Fruit fly (Drosophila melanogaster) whole organism, embryonic: ENCODE results near the gene IRSp53.

Experiments
- Awh ChIP-seq: fragments of 200-800 bp; sonication (Bioruptor generic); IDR thresholded peaks from 2 replicates; pipeline ENCODE4, ENCODE4 v1.3.6; 2022; ENCODE audit warnings: missing biosample characterization, missing genetic modification characterization
- CG10431 ChIP-seq: fragments of 200-800 bp; sonication (Bioruptor generic); optimal IDR thresholded peaks from 3 replicates; lab custom pipeline; 2018; ENCODE audit warnings: missing biosample characterization, mild to moderate bottlenecking, missing genetic modification characterization
- CG10543 ChIP-seq: fragments of 200-800 bp; sonication (Bioruptor generic); optimal IDR thresholded peaks from 3 replicates; lab custom pipeline; 2017; ENCODE audit warnings: missing biosample characterization, mild to moderate bottlenecking, missing genetic modification characterization, moderate library complexity
- CG10959 ChIP-seq: fragments of 200-800 bp; sonication (Bioruptor generic); IDR thresholded peaks from 2 replicates; pipeline ENCODE4 v1.3.6; 2022; ENCODE audit warnings: missing biosample characterization, missing genetic modification characterization
- CG13775 ChIP-seq: fragments of 200-800 bp; sonication (Bioruptor generic); optimal IDR thresholded peaks from 3 replicates; lab custom pipeline; 2017; ENCODE audit warnings: missing biosample characterization, mild to moderate bottlenecking, missing genetic modification characterization
- CG14667 ChIP-seq: fragments of 200-800 bp; sonication (Bioruptor generic); IDR thresholded peaks from 2 replicates; pipeline ENCODE4 v1.3.6; 2022; ENCODE audit warnings: missing biosample characterization, missing genetic modification characterization
- CG15011 ChIP-seq: fragments of 200-800 bp; sonication (Bioruptor generic); optimal IDR thresholded peaks from 3 replicates; lab custom pipeline; 2018; ENCODE audit warnings: missing biosample characterization, mild to moderate bottlenecking, missing genetic modification characterization
- CG15269 ChIP-seq: fragments of 200-800 bp; sonication (Bioruptor generic); optimal IDR thresholded peaks from 2 replicates; lab custom pipeline; 2018; ENCODE audit warnings: missing biosample characterization, mild to moderate bottlenecking, missing genetic modification characterization, moderate library complexity
- CG1647 ChIP-seq: fragments of 200-800 bp; sonication (Bioruptor generic); optimal IDR thresholded peaks from 3 replicates; lab custom pipeline; 2016; ENCODE audit warnings: missing biosample characterization, missing genetic modification characterization
- CG17385 ChIP-seq: fragments of 200-800 bp; sonication (Bioruptor generic); optimal IDR thresholded peaks from 3 replicates; lab custom pipeline; 2018; ENCODE audit warnings: missing biosample characterization, mild to moderate bottlenecking, missing genetic modification characterization
- CG17829 ChIP-seq: fragments of 200-800 bp; optimal IDR thresholded peaks from 2 replicates; lab custom pipeline; 2019; ENCODE audit warnings: missing biosample characterization, mild to moderate bottlenecking, missing genetic modification characterization, moderate library complexity
- CG1832 ChIP-seq: fragments of 200-800 bp; sonication (Bioruptor generic); optimal IDR thresholded peaks from 2 replicates; lab custom pipeline; 2017; ENCODE audit warnings: missing biosample characterization, mild to moderate bottlenecking, missing genetic modification characterization, inconsistent platforms
- CG32532 ChIP-seq: fragments of 200-800 bp; sonication (Bioruptor generic); IDR thresholded peaks from 2 replicates; pipeline ENCODE4 v1.3.6; 2022; ENCODE audit warnings: missing biosample characterization, missing genetic modification characterization
- CG3726 ChIP-seq: fragments of 200-800 bp; sonication (Bioruptor generic); IDR thresholded peaks from 3 replicates; pipeline ENCODE4, ENCODE4 v1.3.6; 2022; ENCODE audit warnings: missing biosample characterization, missing genetic modification characterization
- CG4404 ChIP-seq: fragments of 200-800 bp; sonication (Bioruptor generic); IDR thresholded peaks from 2 replicates; pipeline ENCODE4 v1.3.6; 2022; ENCODE audit warnings: missing biosample characterization, missing genetic modification characterization
- CG6791 ChIP-seq: fragments of 200-800 bp; sonication (Bioruptor generic); IDR thresholded peaks from 3 replicates; pipeline ENCODE4 v1.3.6; 2022; ENCODE audit warnings: missing biosample characterization, missing genetic modification characterization; ENCODE audit not compliant: partially characterized antibody
- CG7357 ChIP-seq: fragments of 200-800 bp; sonication (Bioruptor generic); IDR thresholded peaks from 3 replicates; pipeline ENCODE4 v1.3.6; 2022; ENCODE audit warnings: missing biosample characterization, missing genetic modification characterization
- CkIIα-i1 ChIP-seq: fragments of 200-800 bp; sonication (Bioruptor generic); IDR thresholded peaks from 2 replicates; pipeline ENCODE4 v1.3.6; 2022; ENCODE audit warnings: missing biosample characterization, missing genetic modification characterization
- Ets65A ChIP-seq: fragments of 200-800 bp; sonication (Bioruptor generic); peaks from one replicate; lab custom pipeline; 2016; ENCODE audit warnings: missing biosample characterization, missing genetic modification characterization
- GATAe ChIP-seq: fragments of 200-800 bp; sonication (Bioruptor generic); conservative IDR thresholded peaks from 2 replicates; pipeline ENCODE4 v1.3.6; 2022; ENCODE audit warnings: missing biosample characterization, missing genetic modification characterization
- Med ChIP-seq: fragments of 200-800 bp; sonication (Bioruptor generic); peaks from one replicate; lab custom pipeline; 2016; ENCODE audit warnings: missing biosample characterization, missing genetic modification characterization, mild to moderate bottlenecking, inconsistent platforms, moderate library complexity
- Meics ChIP-seq: fragments of 200-800 bp; sonication (Bioruptor generic); optimal IDR thresholded peaks from 2 replicates; lab custom pipeline; 2017; ENCODE audit warnings: missing biosample characterization, mild to moderate bottlenecking, missing genetic modification characterization
- Myb ChIP-seq: fragments of 200-800 bp; sonication (Bioruptor generic); optimal IDR thresholded peaks from 2 replicates; lab custom pipeline; 2016; ENCODE audit warnings: missing biosample characterization, missing genetic modification characterization
- Nf-YC ChIP-seq: fragments of 200-800 bp; optimal IDR thresholded peaks from 3 replicates; lab custom pipeline; 2019; ENCODE audit warnings: missing biosample characterization, mild to moderate bottlenecking, missing genetic modification characterization, moderate library complexity
- Optix ChIP-seq: fragments of 200-800 bp; sonication (Bioruptor generic); IDR thresholded peaks from 3 replicates; pipeline ENCODE4 v1.3.6; 2022; ENCODE audit warnings: missing biosample characterization, missing genetic modification characterization
- Ravus ChIP-seq: fragments of 200-800 bp; sonication (Bioruptor generic); IDR thresholded peaks from 2 replicates; pipeline ENCODE4 v1.3.6; 2022; ENCODE audit warnings: missing biosample characterization, missing genetic modification characterization
- Rx ChIP-seq: fragments of 200-800 bp; sonication (Bioruptor generic); IDR thresholded peaks from 2 replicates; pipeline ENCODE4 v1.3.6; 2022; ENCODE audit warnings: missing biosample characterization, missing genetic modification characterization
- Ssrp ChIP-seq: fragments of 200-800 bp; sonication (Bioruptor generic); optimal IDR thresholded peaks from 2 replicates; lab custom pipeline; 2018; ENCODE audit warnings: missing biosample characterization, mild to moderate bottlenecking, missing genetic modification characterization, moderate library complexity
- Taf1 ChIP-seq: fragments of 200-800 bp; sonication (Bioruptor generic); IDR thresholded peaks from 2 replicates; pipeline ENCODE4 v1.3.6; 2022; ENCODE audit warnings: missing biosample characterization, missing genetic modification characterization
- Usf ChIP-seq: fragments of 200-800 bp; sonication (Bioruptor generic); optimal IDR thresholded peaks from 2 replicates; lab custom pipeline; 2017; ENCODE audit warnings: missing genotype, missing biosample characterization, missing genetic modification characterization
- chif ChIP-seq, 2 experiments: fragments of 200-800 bp; sonication (Bioruptor generic); optimal IDR thresholded peaks; 3 replicates each; lab custom pipeline; 2016; ENCODE audit warnings: missing biosample characterization in 2 of 2, missing genetic modification characterization in 2 of 2
- corto ChIP-seq: fragments of 200-800 bp; sonication (Bioruptor generic); optimal IDR thresholded peaks from 2 replicates; lab custom pipeline; 2016; ENCODE audit warnings: missing biosample characterization, mild to moderate bottlenecking, missing genetic modification characterization, moderate library complexity
- crol ChIP-seq: fragments of 200-800 bp; sonication (Bioruptor generic); IDR thresholded peaks from 2 replicates; pipeline ENCODE4 v1.3.6; 2022; ENCODE audit warnings: missing biosample characterization, missing genetic modification characterization
- en ChIP-seq: fragments of 200-800 bp; sonication (Bioruptor generic); optimal IDR thresholded peaks from 2 replicates; lab custom pipeline; 2016; ENCODE audit warnings: missing biosample characterization, missing genetic modification characterization
- grau ChIP-seq: fragments of 200-800 bp; optimal IDR thresholded peaks from 3 replicates; lab custom pipeline; 2019; ENCODE audit warnings: missing biosample characterization, mild to moderate bottlenecking, missing genetic modification characterization, moderate library complexity
- mirr ChIP-seq: fragments of 200-800 bp; sonication (Bioruptor generic); optimal IDR thresholded peaks from 3 replicates; lab custom pipeline; 2018; ENCODE audit warnings: missing biosample characterization, mild to moderate bottlenecking, missing genetic modification characterization
- pzg ChIP-seq: fragments of 200-800 bp; sonication (Bioruptor generic); optimal IDR thresholded peaks from 3 replicates; lab custom pipeline; 2018; ENCODE audit warnings: missing biosample characterization, mild to moderate bottlenecking, missing genetic modification characterization, moderate library complexity
- schlank ChIP-seq: fragments of 200-800 bp; sonication (Bioruptor generic); optimal IDR thresholded peaks from 2 replicates; lab custom pipeline; 2018; ENCODE audit warnings: missing biosample characterization, mild to moderate bottlenecking, missing genetic modification characterization
- sens ChIP-seq: fragments of 200-800 bp; sonication (Bioruptor generic); peaks from one replicate; lab custom pipeline; 2016; ENCODE audit warnings: missing biosample characterization, missing genetic modification characterization
- stwl ChIP-seq: fragments of 200-800 bp; sonication (Bioruptor generic); optimal IDR thresholded peaks from 3 replicates; lab custom pipeline; 2018; ENCODE audit warnings: missing biosample characterization, mild to moderate bottlenecking, missing genetic modification characterization, moderate library complexity
- sug ChIP-seq: fragments of 200-800 bp; optimal IDR thresholded peaks from 2 replicates; lab custom pipeline; 2019; ENCODE audit warnings: missing biosample characterization, mild to moderate bottlenecking, missing genetic modification characterization, moderate library complexity
- twi ChIP-seq: fragments of 200-800 bp; optimal IDR thresholded peaks from 2 replicates; lab custom pipeline; 2019; ENCODE audit warnings: missing biosample characterization, mild to moderate bottlenecking, missing genetic modification characterization, moderate library complexity
- zen2 ChIP-seq: fragments of 200-800 bp; sonication (Bioruptor generic); IDR thresholded peaks from 3 replicates; pipeline ENCODE4 v1.3.6; 2022; ENCODE audit warnings: missing biosample characterization, missing genetic modification characterization; ENCODE audit not compliant: partially characterized antibody

IRSp53 gene

DNA sequence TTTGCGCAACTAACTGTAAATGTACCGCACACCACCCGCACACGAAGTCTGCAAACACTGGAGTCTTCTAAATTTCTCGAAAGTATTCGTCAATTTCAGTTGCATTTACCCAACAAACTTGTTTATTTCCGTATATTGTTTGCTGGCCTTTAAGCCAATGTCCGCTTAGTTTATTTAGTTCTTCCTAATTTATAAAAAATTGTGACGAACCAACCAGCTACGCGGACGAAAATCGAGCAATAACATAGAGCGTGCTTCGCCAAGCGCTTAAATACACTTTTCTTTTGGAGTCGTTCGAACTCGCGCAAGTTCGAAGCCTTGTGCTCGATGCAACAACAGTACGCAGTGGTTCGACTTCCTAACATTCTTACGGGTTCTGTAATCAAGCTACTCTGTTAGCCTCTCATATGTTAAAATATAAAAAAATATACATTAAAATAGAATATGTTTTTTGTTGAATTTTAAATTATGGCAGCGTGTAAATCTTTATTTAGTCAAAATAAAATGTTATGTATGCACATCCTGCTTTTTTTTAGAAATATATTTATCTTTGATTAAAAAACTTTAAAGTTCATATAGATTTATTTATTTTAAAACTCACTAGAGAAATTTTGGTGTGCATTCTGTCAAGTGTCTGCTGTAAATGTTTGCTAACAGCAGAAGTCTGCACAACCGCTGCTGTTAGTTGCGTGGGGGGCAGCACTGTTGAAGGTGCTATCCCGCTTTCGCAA is 61.6 kb downstream of the IRSp53 start, which contains the start of gene GlcAT-P (continued):
- TF ChIP-seq Rx (no peak), zen2 (GFP tag; lab: Robert Waterston, UW) (no peak), mirr (GFP tag; lab: Kevin White, UChicago) (no peak), CG13775 (GFP tag; lab: Kevin White, UChicago) (peak; percentile 64), grau (tag; lab: Kevin White, UChicago) (peak; percentile 89), GATAe (GFP tag; lab: Robert Waterston, UW) (no peak), Ssrp (tag; lab: Kevin White, UChicago) (peak; percentile 66), Meics (GFP tag; lab: Kevin White, UChicago) (peak; percentile 64), CG32532 (peak; percentile 75; the same call in 1 of the 2 replicates), CG17829 (peak; percentile 65), en (no peak), Ravus (GFP tag; lab: Robert Waterston, UW) (no peak), CG7357 (no peak), CG10431 (GFP tag; lab: Kevin White, UChicago) (no peak), stwl (tag; lab: Kevin White, UChicago) (peak; percentile 2), CG14667 (GFP tag; lab: Robert Waterston, UW) (no peak), Optix (GFP tag; lab: Robert Waterston, UW) (no peak), CG3726 (GFP tag; lab: Robert Waterston, UW) (no peak), Taf1 (GFP tag; lab: Robert Waterston, UW) (no peak), crol (no peak), chif (GFP tag; optimal IDR thresholded peaks at IDR 0.05; lab: Kevin White, UChicago) (no peak)

DNA sequence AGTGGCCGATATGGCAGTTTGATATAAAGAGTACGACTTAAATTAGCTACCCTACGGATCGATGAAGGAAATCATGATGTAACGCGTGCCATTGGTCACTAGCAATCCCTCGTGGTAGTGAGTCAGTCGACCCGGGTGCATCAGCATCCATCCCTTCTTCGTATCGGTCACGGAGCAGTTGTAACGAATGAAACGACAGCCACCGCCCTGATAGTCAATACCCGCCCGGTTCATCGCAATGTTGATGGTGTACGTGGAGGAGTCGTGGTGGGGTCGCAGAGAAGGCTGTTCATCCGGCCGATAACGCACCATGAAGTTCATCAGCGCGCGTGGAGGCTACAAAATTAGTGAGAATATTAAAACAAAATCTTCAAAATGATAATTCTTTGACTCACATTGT is 62.5 kb downstream of the IRSp53 start:
- no peak for TF ChIP-seq CG17385 (GFP tag; lab: Kevin White, UChicago)
- TF ChIP-seq Med: peak; percentile 30
- no peak for TF ChIP-seq Myb (GFP tag; lab: Kevin White, UChicago)
- 0 out of 2 replicates have a peak, but pooled peaks have one; percentile 20 for TF ChIP-seq Awh (GFP tag; lab: Robert Waterston, UW)
- TF ChIP-seq CG1647 (GFP tag; lab: Kevin White, UChicago): no peak
- no peak for TF ChIP-seq CG15269
- 0 out of 3 replicates have a peak, but pooled peaks have one; percentile 34 for TF ChIP-seq CG6791 (GFP tag; lab: Robert Waterston, UW)

DNA sequence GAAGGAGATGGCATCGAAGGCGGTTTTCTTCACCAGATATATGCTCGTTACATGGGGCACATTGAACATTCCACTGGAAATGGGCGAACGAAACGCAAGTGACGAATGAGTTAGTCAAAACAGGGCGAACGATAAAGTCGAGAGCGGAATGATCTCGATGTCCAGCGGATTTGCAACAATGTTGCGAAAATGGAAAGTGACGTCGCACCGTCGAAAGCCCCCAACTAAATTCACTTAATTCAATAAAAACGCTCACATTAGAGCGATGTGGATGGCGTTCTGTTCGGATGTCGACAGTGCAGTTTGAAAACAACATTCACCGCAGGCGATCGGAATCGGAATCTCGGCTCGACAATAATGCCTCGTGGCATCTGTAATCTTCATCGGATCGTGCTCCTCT is 63.5 kb downstream of the IRSp53 start, which contains the start of gene CG7607:
Gene CG7607, plus strand, starts transcription at position 301 of the 400 bp plus-strand sequence.
- TF ChIP-seq CkIIα-i1: no peak
- peak; percentile 37 for TF ChIP-seq Ets65A (GFP tag; lab: Kevin White, UChicago)

DNA sequence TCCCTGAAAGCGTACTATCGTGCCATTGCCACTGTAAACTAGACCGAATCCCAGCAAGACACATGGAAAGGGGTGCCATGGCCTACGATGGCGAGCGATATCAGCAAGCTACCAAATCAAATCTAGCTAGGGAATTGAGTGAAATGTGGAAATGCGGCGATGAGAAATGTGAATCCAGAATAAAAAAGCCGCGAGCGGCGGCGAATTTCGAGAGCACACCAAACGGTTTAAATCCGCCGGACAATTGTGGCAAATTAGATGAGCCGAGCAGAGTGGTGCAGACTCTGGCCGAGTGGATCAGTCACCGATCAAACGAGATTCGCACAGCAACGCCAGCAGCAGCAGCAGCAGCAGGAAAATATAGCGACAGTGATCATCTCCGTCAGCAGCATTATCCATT is 65.2 kb downstream of the IRSp53 start, which contains the start of gene nkt:
Gene nkt, plus strand, starts transcription at position 301 of the 400 bp plus-strand sequence.
- TF ChIP-seq Ets65A (GFP tag; lab: Kevin White, UChicago) (peak; percentile 74), CG15011 (GFP tag; lab: Kevin White, UChicago) (no peak)

DNA sequence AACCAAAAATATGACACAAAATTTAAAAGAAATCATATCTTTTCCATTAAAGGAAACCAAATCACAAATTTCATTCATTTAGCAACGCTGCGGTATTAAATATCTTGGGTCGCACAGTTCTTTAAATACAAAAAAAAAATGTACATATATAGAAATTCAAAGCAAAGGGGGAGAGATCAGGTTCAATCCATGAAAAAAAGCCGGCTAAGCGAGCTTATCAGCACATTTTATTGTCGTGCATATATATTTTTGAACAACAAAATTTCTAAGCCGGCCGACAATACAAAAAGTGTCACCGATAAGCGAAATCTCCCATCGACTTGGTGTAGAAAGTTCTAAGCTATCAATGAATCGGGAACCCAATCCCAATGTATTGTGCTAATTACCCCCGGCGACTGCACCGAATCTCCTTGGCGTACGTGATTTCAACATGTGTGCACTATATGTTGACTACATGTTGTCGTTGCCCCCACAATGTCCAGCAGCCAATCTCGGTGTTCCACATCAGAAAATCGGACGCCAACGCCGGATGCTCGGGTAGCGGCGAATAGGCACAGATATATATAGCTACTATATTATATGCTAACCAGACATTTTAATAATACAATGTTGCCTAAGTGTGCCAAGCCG is 68.1 kb downstream of the IRSp53 start:
- no peak for TF ChIP-seq CG4404
- no peak for TF ChIP-seq schlank
- peak; percentile 26 for TF ChIP-seq Med
- TF ChIP-seq pzg (GFP tag; lab: Kevin White, UChicago): no peak
- TF ChIP-seq CG10543: peak; percentile 32
- no peak for TF ChIP-seq corto (GFP tag; lab: Kevin White, UChicago)
- no peak for TF ChIP-seq Usf (GFP tag; lab: Kevin White, UChicago)
- peak; percentile 68 for TF ChIP-seq Nf-YC (tag; lab: Kevin White, UChicago)
- TF ChIP-seq twi (tag; lab: Kevin White, UChicago): peak; percentile 78
- peak; percentile 56 for TF ChIP-seq sens (GFP tag; lab: Kevin White, UChicago)
- TF ChIP-seq CG10959 (GFP tag; lab: Robert Waterston, UW): no peak
- no peak for TF ChIP-seq CG17385 (GFP tag; lab: Kevin White, UChicago)
- TF ChIP-seq CG1832 (GFP tag; lab: Kevin White, UChicago): no peak
- peak; percentile 43 for TF ChIP-seq sug (tag; lab: Kevin White, UChicago)
